Worm (Caenorhabditis elegans): ENCODE results near the gene npr-13.
"Not testable (repeated sequence)": the region's sequence is repeated elsewhere in the genome, so short reads cannot be mapped to it uniquely, and the experiment has no call there.

DNA sequence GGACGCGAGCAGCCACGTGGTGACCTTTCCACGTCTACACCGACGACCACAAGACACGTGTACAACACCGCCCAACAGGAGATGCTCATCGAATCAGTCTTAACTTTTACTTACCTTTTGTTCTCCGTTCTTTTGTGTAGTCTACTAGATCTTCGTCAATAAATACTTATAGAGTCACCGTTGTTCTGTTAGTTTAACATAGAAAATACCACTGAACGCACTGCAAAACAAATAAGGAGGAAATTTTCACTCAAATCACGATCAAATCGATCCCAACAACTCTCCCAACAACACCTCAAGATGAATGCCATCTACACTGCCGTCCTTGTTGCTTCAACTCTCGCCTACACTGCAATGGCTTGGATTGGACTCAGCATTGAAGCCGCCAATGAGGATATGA is 32.4 kb upstream of the npr-13 start, which contains the start of gene nspa-2:
- TF ChIP-seq aly-2, sox-4, ztf-4 (tag; optimal IDR thresholded peaks at IDR 0.05): not testable (repeated sequence)

Data from whole organism, L1 larva.